Fruit fly (Drosophila melanogaster) whole organism, embryonic: ENCODE data around the gene h-cup.
A peak's percentile ranks its signal among the peaks of the same experiment; 100 is the strongest.

Source experiments
- Abd-B ChIP-seq: fragments of 200-800 bp; sonication (Bioruptor generic); optimal IDR thresholded peaks from 2 replicates; lab custom pipeline; 2018; ENCODE audit warnings: missing biosample characterization, mild to moderate bottlenecking, missing genetic modification characterization, moderate library complexity
- BtbVII ChIP-seq: fragments of 200-800 bp; sonication (Bioruptor generic); optimal IDR thresholded peaks from 3 replicates; lab custom pipeline; 2017; ENCODE audit warnings: missing biosample characterization, mild to moderate bottlenecking, missing genetic modification characterization
- CG11695 ChIP-seq: fragments of 200-800 bp; sonication (Bioruptor generic); IDR thresholded peaks from 3 replicates; pipeline ENCODE4 v1.3.6; 2022; ENCODE audit warnings: missing biosample characterization, missing genetic modification characterization
- CG12391 ChIP-seq: fragments of 200-800 bp; sonication (Bioruptor generic); optimal IDR thresholded peaks from 3 replicates; lab custom pipeline; 2018; ENCODE audit warnings: missing biosample characterization, mild to moderate bottlenecking, missing genetic modification characterization, moderate library complexity
- CG12659 ChIP-seq: fragments of 200-800 bp; sonication (Bioruptor generic); optimal IDR thresholded peaks from 3 replicates; lab custom pipeline; 2017; ENCODE audit warnings: mild to moderate bottlenecking, missing biosample characterization, missing genetic modification reagents, missing genetic modification characterization
- CG13424 ChIP-seq: fragments of 200-800 bp; sonication (Bioruptor generic); optimal IDR thresholded peaks from 2 replicates; lab custom pipeline; 2019; ENCODE audit warnings: missing biosample characterization, mild to moderate bottlenecking, missing genetic modification characterization, moderate library complexity
- CG14014 ChIP-seq: fragments of 200-800 bp; sonication (Bioruptor generic); IDR thresholded peaks from 2 replicates; pipeline ENCODE4 v1.3.6; 2022; ENCODE audit warnings: missing biosample characterization, missing genetic modification characterization
- CG14710 ChIP-seq: fragments of 200-800 bp; sonication (Bioruptor generic); optimal IDR thresholded peaks from 3 replicates; lab custom pipeline; 2019; ENCODE audit warnings: missing biosample characterization, mild to moderate bottlenecking, missing genetic modification characterization, moderate library complexity
- CG15696 ChIP-seq: fragments of 200-800 bp; sonication (Bioruptor generic); optimal IDR thresholded peaks from 2 replicates; lab custom pipeline; 2019; ENCODE audit warnings: missing biosample characterization, mild to moderate bottlenecking, missing genetic modification characterization, moderate library complexity
- CG17802 ChIP-seq: fragments of 200-800 bp; sonication (Bioruptor generic); optimal IDR thresholded peaks from 2 replicates; lab custom pipeline; 2018; ENCODE audit warnings: missing biosample characterization, mild to moderate bottlenecking, missing genetic modification characterization, moderate library complexity
- CG18599 ChIP-seq: fragments of 200-800 bp; sonication (Bioruptor generic); optimal IDR thresholded peaks from 3 replicates; lab custom pipeline; 2017; ENCODE audit warnings: missing biosample characterization, missing genetic modification characterization, mild to moderate bottlenecking, moderate library complexity, missing genetic modification reagents
- CG2120 ChIP-seq: fragments of 200-800 bp; sonication (Bioruptor generic); optimal IDR thresholded peaks from 3 replicates; lab custom pipeline; 2016; ENCODE audit warnings: missing biosample characterization, missing genetic modification characterization
- CG2712 ChIP-seq: fragments of 200-800 bp; optimal IDR thresholded peaks from 3 replicates; lab custom pipeline; 2019; ENCODE audit warnings: missing biosample characterization, mild to moderate bottlenecking, missing genetic modification characterization, moderate library complexity
- CG3407 ChIP-seq: fragments of 200-800 bp; sonication (Bioruptor generic); optimal IDR thresholded peaks from 2 replicates; lab custom pipeline; 2018; ENCODE audit warnings: missing biosample characterization, mild to moderate bottlenecking, missing genetic modification characterization
- CG6175 ChIP-seq: fragments of 200-800 bp; sonication (Bioruptor generic); IDR thresholded peaks from 3 replicates; pipeline ENCODE4 v1.3.6; 2022; ENCODE audit warnings: missing biosample characterization, missing genetic modification characterization
- CG7987 ChIP-seq: fragments of 200-800 bp; sonication (Bioruptor generic); optimal IDR thresholded peaks from 2 replicates; lab custom pipeline; 2018; ENCODE audit warnings: missing biosample characterization, mild to moderate bottlenecking, missing genetic modification characterization, moderate library complexity
- CG8924 ChIP-seq: fragments of 200-800 bp; optimal IDR thresholded peaks from 3 replicates; lab custom pipeline; 2019; ENCODE audit warnings: missing biosample characterization, mild to moderate bottlenecking, missing genetic modification characterization, moderate library complexity
- CG8944 ChIP-seq: fragments of 200-800 bp; sonication (Bioruptor generic); optimal IDR thresholded peaks from 3 replicates; lab custom pipeline; 2016; ENCODE audit warnings: missing biosample characterization, missing genetic modification characterization
- CG9727 ChIP-seq: fragments of 200-800 bp; sonication (Bioruptor generic); optimal IDR thresholded peaks from 3 replicates; lab custom pipeline; 2017; ENCODE audit warnings: missing biosample characterization, mild to moderate bottlenecking, missing genetic modification characterization
- CG9817 ChIP-seq: fragments of 200-800 bp; sonication (Bioruptor generic); optimal IDR thresholded peaks from 2 replicates; lab custom pipeline; 2018; ENCODE audit warnings: missing biosample characterization, mild to moderate bottlenecking, missing genetic modification characterization, moderate library complexity
- E2f1 ChIP-seq: fragments of 200-800 bp; sonication (Bioruptor generic); IDR thresholded peaks from 2 replicates; pipeline ENCODE4 v1.3.6; 2022; ENCODE audit warnings: missing biosample characterization, missing genetic modification characterization
- HmgD ChIP-seq: fragments of 200-800 bp; sonication (Bioruptor generic); optimal IDR thresholded peaks from 3 replicates; lab custom pipeline; 2016; ENCODE audit warnings: missing biosample characterization, missing genetic modification characterization
- Lim3 ChIP-seq: fragments of 200-800 bp; sonication (Bioruptor generic); IDR thresholded peaks from 2 replicates; pipeline ENCODE4 v1.3.6; 2022; ENCODE audit warnings: missing biosample characterization, missing genetic modification characterization
- Lpt ChIP-seq: fragments of >200 bp; optimal IDR thresholded peaks from 2 replicates; lab custom pipeline; 2018; ENCODE audit warnings: missing biosample characterization, missing genetic modification characterization
- MTF-1 ChIP-seq: fragments of 200-800 bp; sonication (Bioruptor generic); optimal IDR thresholded peaks from 2 replicates; lab custom pipeline; 2018; ENCODE audit warnings: missing biosample characterization, mild to moderate bottlenecking, missing genetic modification characterization, borderline replicate concordance
- Med ChIP-seq: fragments of 200-800 bp; sonication (Bioruptor generic); peaks from one replicate; lab custom pipeline; 2016; ENCODE audit warnings: missing biosample characterization, missing genetic modification characterization, mild to moderate bottlenecking, inconsistent platforms, moderate library complexity
- Xbp1 ChIP-seq: fragments of 200-800 bp; sonication (Bioruptor generic); optimal IDR thresholded peaks from 3 replicates; lab custom pipeline; 2016; ENCODE audit warnings: missing biosample characterization, mild to moderate bottlenecking, missing genetic modification characterization
- Xrp1 ChIP-seq: fragments of 200-800 bp; sonication (Bioruptor generic); IDR thresholded peaks from 2 replicates; pipeline ENCODE4 v1.3.6; 2022; ENCODE audit warnings: missing biosample characterization, missing genetic modification characterization
- al ChIP-seq: fragments of 200-800 bp; sonication (Bioruptor generic); IDR thresholded peaks from 2 replicates; pipeline ENCODE4 v1.3.6; 2022; ENCODE audit warnings: missing biosample characterization, missing genetic modification characterization
- ato ChIP-seq: fragments of 200-800 bp; sonication (Bioruptor generic); IDR thresholded peaks from 2 replicates; pipeline ENCODE4 v1.3.6; 2022; ENCODE audit warnings: missing biosample characterization, missing genetic modification characterization; ENCODE audit not compliant: partially characterized antibody
- dpn ChIP-seq, 2 experiments: fragments of 200-800 bp; sonication (Bioruptor generic); optimal IDR thresholded peaks; 3 replicates each; lab custom pipeline; 2016; ENCODE audit warnings: missing biosample characterization in 2 of 2, missing genetic modification characterization in 2 of 2
- eve ChIP-seq, 2 experiments: fragments of >200 bp; optimal IDR thresholded peaks; 2 replicates each; lab custom pipeline; 2017; ENCODE audit warnings: missing biosample characterization in 2 of 2, missing genetic modification characterization in 2 of 2
- grau ChIP-seq: fragments of 200-800 bp; optimal IDR thresholded peaks from 3 replicates; lab custom pipeline; 2019; ENCODE audit warnings: missing biosample characterization, mild to moderate bottlenecking, missing genetic modification characterization, moderate library complexity
- hb ChIP-seq: fragments of 200-800 bp; sonication (Bioruptor generic); IDR thresholded peaks from 3 replicates; pipeline ENCODE4 v1.3.6; 2022; ENCODE audit warnings: missing biosample characterization, missing genetic modification characterization; ENCODE audit not compliant: partially characterized antibody
- hbn ChIP-seq: fragments of 200-800 bp; sonication (Bioruptor generic); IDR thresholded peaks from 2 replicates; pipeline ENCODE4 v1.3.6; 2022; ENCODE audit warnings: missing biosample characterization, missing genetic modification characterization; ENCODE audit not compliant: partially characterized antibody
- hkb ChIP-seq, 2 experiments: fragments of 200-800 bp in 1 of 2; fragments of >200 bp in 1 of 2; sonication (Bioruptor generic) in 1 of 2; IDR thresholded peaks in 1 of 2; optimal IDR thresholded peaks in 1 of 2; 2 replicates each; pipeline versions ENCODE4 v1.3.6 to Lab custom; 2017 to 2022; ENCODE audit warnings: missing biosample characterization in 1 of 2, missing genetic modification characterization in 1 of 2
- jing ChIP-seq: fragments of 200-800 bp; sonication (Bioruptor generic); optimal IDR thresholded peaks from 2 replicates; lab custom pipeline; 2018; ENCODE audit warnings: missing biosample characterization, mild to moderate bottlenecking, missing genetic modification characterization
- nmo ChIP-seq: fragments of 200-800 bp; sonication (Bioruptor generic); optimal IDR thresholded peaks from 2 replicates; lab custom pipeline; 2018; ENCODE audit warnings: missing biosample characterization, mild to moderate bottlenecking, missing genetic modification characterization, moderate library complexity
- row ChIP-seq: fragments of 200-800 bp; sonication (Bioruptor generic); IDR thresholded peaks from 3 replicates; pipeline ENCODE4 v1.3.6; 2022; ENCODE audit warnings: missing biosample characterization, missing genetic modification characterization
- salm ChIP-seq: fragments of 200-800 bp; sonication (Bioruptor generic); optimal IDR thresholded peaks from 2 replicates; lab custom pipeline; 2018; ENCODE audit warnings: missing biosample characterization, mild to moderate bottlenecking, missing genetic modification characterization
- slbo ChIP-seq: fragments of 200-800 bp; sonication (Bioruptor generic); IDR thresholded peaks from 2 replicates; pipeline ENCODE4 v1.3.6; 2022; ENCODE audit warnings: missing biosample characterization, missing genetic modification characterization
- slou ChIP-seq: fragments of 200-800 bp; sonication (Bioruptor generic); optimal IDR thresholded peaks from 3 replicates; lab custom pipeline; 2016; ENCODE audit warnings: missing biosample characterization, missing genetic modification characterization
- so ChIP-seq: fragments of 200-800 bp; sonication (Bioruptor generic); IDR thresholded peaks from 3 replicates; pipeline ENCODE4 v1.3.6; 2022; ENCODE audit warnings: missing biosample characterization, missing genetic modification characterization
- ssp ChIP-seq: fragments of 200-800 bp; sonication (Bioruptor generic); IDR thresholded peaks from 2 replicates; pipeline ENCODE4 v1.3.6; 2022; ENCODE audit warnings: missing biosample characterization, missing genetic modification characterization
- tgo ChIP-seq: fragments of 200-800 bp; sonication (Bioruptor generic); IDR thresholded peaks from 3 replicates; pipeline ENCODE4 v1.3.6; 2022; ENCODE audit warnings: missing biosample characterization, missing genetic modification characterization
- trh ChIP-seq: fragments of 200-800 bp; sonication (Bioruptor generic); optimal IDR thresholded peaks from 2 replicates; lab custom pipeline; 2016; ENCODE audit warnings: missing biosample characterization, missing genetic modification characterization
- ttk ChIP-seq: fragments of 200-800 bp; sonication (Bioruptor generic); IDR thresholded peaks from 2 replicates; pipeline ENCODE4 v2.1.2; 2022; ENCODE audit warnings: missing biosample characterization, missing genetic modification characterization
- tx ChIP-seq: fragments of 200-800 bp; sonication (Bioruptor generic); optimal IDR thresholded peaks from 2 replicates; lab custom pipeline; 2016; ENCODE audit warnings: missing biosample characterization, missing genetic modification characterization
- unpg ChIP-seq: fragments of 200-800 bp; sonication (Bioruptor generic); optimal IDR thresholded peaks from 3 replicates; lab custom pipeline; 2018; ENCODE audit warnings: missing biosample characterization, mild to moderate bottlenecking, missing genetic modification characterization, moderate library complexity
- vnd ChIP-seq: fragments of 200-800 bp; sonication (Bioruptor generic); IDR thresholded peaks from 3 replicates; pipeline ENCODE4 v1.3.6; 2022; ENCODE audit warnings: missing biosample characterization, missing genetic modification characterization; ENCODE audit not compliant: partially characterized antibody

The h-cup gene

dm6 chr3R:15366839-15367238 lies 15.9 kb downstream of the h-cup start (continued):
- TF ChIP-seq BtbVII (GFP tag; lab: Kevin White, UChicago) = no peak
- peak; percentile 16 for TF ChIP-seq salm (tag; lab: Kevin White, UChicago)
- TF ChIP-seq CG8944 (GFP tag; lab: Kevin White, UChicago) = no peak
- TF ChIP-seq vnd = no peak
- TF ChIP-seq so (GFP tag; lab: Robert Waterston, UW) = 0 out of 3 replicates have a peak, but pooled peaks have one; percentile 51
- peak; percentile 39 for TF ChIP-seq CG9817 (tag; lab: Kevin White, UChicago)
- 0 out of 2 replicates have a peak, but pooled peaks have one; percentile 21 for TF ChIP-seq E2f1
- peak; percentile 28 for TF ChIP-seq Xbp1 (GFP tag; lab: Kevin White, UChicago)
- TF ChIP-seq MTF-1 (GFP tag; lab: Kevin White, UChicago) = no peak
- TF ChIP-seq HmgD (GFP tag; lab: Kevin White, UChicago) = no peak
- TF ChIP-seq hbn (GFP tag; lab: Robert Waterston, UW) = no peak
- TF ChIP-seq Lim3 = no peak
- TF ChIP-seq Lpt (GFP tag; lab: Kevin White, UChicago) = no peak
- TF ChIP-seq CG17802 (tag; lab: Kevin White, UChicago) = no peak
- peak; percentile 37 for TF ChIP-seq CG9727 (GFP tag; lab: Kevin White, UChicago)
- peak; percentile 23 for TF ChIP-seq CG14710
- TF ChIP-seq CG12391 (tag; lab: Kevin White, UChicago) = peak; percentile 62
- TF ChIP-seq Med (GFP tag; lab: Kevin White, UChicago) = peak; percentile 29
- TF ChIP-seq CG8924 (tag; lab: Kevin White, UChicago) = peak; percentile 9
- no peak for TF ChIP-seq CG3407 (GFP tag; lab: Kevin White, UChicago)
- peak; percentile 61; the same call in 2 of the 3 replicates for TF ChIP-seq CG11695 (GFP tag; lab: Robert Waterston, UW)
- no peak for TF ChIP-seq tx (GFP tag; lab: Kevin White, UChicago)
- no peak for TF ChIP-seq eve (GFP tag; optimal IDR thresholded peaks at IDR 0.05; lab: Kevin White, UChicago)
- no peak for TF ChIP-seq CG7987 (GFP tag; lab: Kevin White, UChicago)
- no peak for TF ChIP-seq hb (GFP tag; lab: Robert Waterston, UW)
- no peak for TF ChIP-seq CG18599 (GFP tag; lab: Kevin White, UChicago)
- no peak for TF ChIP-seq slou (GFP tag; lab: Kevin White, UChicago)
- peak; percentile 49; the same call in 1 of the 2 replicates for TF ChIP-seq CG14014 (GFP tag; lab: Robert Waterston, UW)
- 0 out of 2 replicates have a peak, but pooled peaks have one; percentile 27 for TF ChIP-seq ssp (GFP tag; lab: Robert Waterston, UW)
- TF ChIP-seq row (GFP tag; lab: Robert Waterston, UW) = peak; percentile 74
- peak; percentile 30 for TF ChIP-seq CG12659 (GFP tag; lab: Kevin White, UChicago)
- no peak for TF ChIP-seq ato (GFP tag; lab: Robert Waterston, UW)
- peak; percentile 66 for TF ChIP-seq slbo (GFP tag; lab: Robert Waterston, UW)
- no peak for TF ChIP-seq CG15696 (tag; lab: Kevin White, UChicago)
- peak; percentile 35 for TF ChIP-seq CG2120 (GFP tag; lab: Kevin White, UChicago)
- TF ChIP-seq tgo (GFP tag; lab: Robert Waterston, UW) = peak; percentile 59
- TF ChIP-seq hkb (optimal IDR thresholded peaks at IDR 0.05; lab: Kevin White, UChicago) = no peak
- TF ChIP-seq hkb (GFP tag; IDR thresholded peaks at IDR 0.05; lab: Robert Waterston, UW) = peak; percentile 63
- TF ChIP-seq Abd-B (GFP tag; lab: Kevin White, UChicago) = no peak
- TF ChIP-seq Xrp1 (GFP tag; lab: Robert Waterston, UW) = peak; percentile 41; the same call in 1 of the 2 replicates
- TF ChIP-seq CG6175 (GFP tag; lab: Robert Waterston, UW) = no peak
- peak in 1 of 2 experiments; percentile 23 for TF ChIP-seq dpn (GFP tag; optimal IDR thresholded peaks at IDR 0.05; lab: Kevin White, UChicago)
- TF ChIP-seq grau (tag; lab: Kevin White, UChicago) = peak; percentile 51
- peak; percentile 31 for TF ChIP-seq nmo (GFP tag; lab: Kevin White, UChicago)
- peak; percentile 18; the same call in 1 of the 2 replicates for TF ChIP-seq ttk (GFP tag; lab: Robert Waterston, UW)
- TF ChIP-seq jing (GFP tag; lab: Kevin White, UChicago) = no peak
- TF ChIP-seq al = peak; percentile 33; the same call in 1 of the 2 replicates
- TF ChIP-seq trh = no peak
- peak; percentile 74 for TF ChIP-seq unpg (GFP tag; lab: Kevin White, UChicago)
- peak; percentile 45 for TF ChIP-seq CG2712
- TF ChIP-seq CG13424 = peak; percentile 40
